Worm (Caenorhabditis elegans) whole organism, young adult: ENCODE data around the gene sre-9.

Experiments used
- Y53G8AR.9 ChIP-seq: fragments of 200-800 bp; sonication (Bioruptor generic); conservative IDR thresholded peaks from 2 replicates; pipeline ENCODE4 v1.3.6; 2022; ENCODE audit warnings: missing genetic modification reagents, missing genetic modification characterization, missing compliant biosample characterization
- ceh-40 ChIP-seq: fragments of 200-800 bp; sonication (Bioruptor generic); IDR thresholded peaks from 2 replicates; pipeline ENCODE4 v1.3.6; 2022; ENCODE audit warnings: missing genetic modification characterization, missing compliant biosample characterization
- efl-1 ChIP-seq: fragments of 150-350 bp; optimal IDR thresholded peaks from 2 replicates; lab custom pipeline; 2014; ENCODE audit warnings: missing biosample characterization, missing genetic modification reagents, missing genetic modification characterization
- lag-1 ChIP-seq: fragments of 200-800 bp; sonication (Bioruptor generic); IDR thresholded peaks from 2 replicates; pipeline ENCODE4 v1.3.6; 2022; ENCODE audit warnings: missing genetic modification reagents, missing genetic modification characterization, missing compliant biosample characterization
- sdz-38 ChIP-seq: sonication (generic microtip); optimal IDR thresholded peaks from 2 replicates; lab custom pipeline; 2016; ENCODE audit warnings: missing genotype, missing genetic modification characterization, missing compliant biosample characterization
- ztf-3 ChIP-seq: fragments of 200-800 bp; sonication (Bioruptor generic); optimal IDR thresholded peaks from 2 replicates; lab custom pipeline; 2018; ENCODE audit warnings: mild to moderate bottlenecking, missing genetic modification characterization, missing compliant biosample characterization

- TF ChIP-seq sdz-38 (no peak), efl-1 (no peak), lag-1 (GFP tag; lab: Robert Waterston, UW) (no peak), ceh-40 (GFP tag; lab: Robert Waterston, UW) (no peak), ztf-3 (GFP tag; lab: Kevin White, UChicago) (no peak), Y53G8AR.9 (GFP tag; lab: Robert Waterston, UW) (no peak)
Measured at ce11 chrV:3890761-3891160, 4.0 kb upstream of the sre-9 start, which contains the start of gene C17E7.9.
